Fruit fly (Drosophila melanogaster) whole organism, embryonic: ENCODE results near the gene mv.

Source experiments
- BEAF-32 ChIP-seq: fragments of 200-800 bp; sonication (Bioruptor generic); optimal IDR thresholded peaks from 3 replicates; lab custom pipeline; 2017; ENCODE audit warnings: missing biosample characterization, missing genetic modification characterization, mild to moderate bottlenecking, moderate library complexity, missing genetic modification reagents
- Bdp1 ChIP-seq: fragments of 200-800 bp; sonication (Bioruptor generic); optimal IDR thresholded peaks from 3 replicates; lab custom pipeline; 2016; ENCODE audit warnings: missing biosample characterization, missing genetic modification characterization
- CG10462 ChIP-seq: fragments of 200-800 bp; sonication (Bioruptor generic); optimal IDR thresholded peaks from 2 replicates; lab custom pipeline; 2016; ENCODE audit warnings: missing biosample characterization, missing genetic modification characterization
- CG12104 ChIP-seq: fragments of 200-800 bp; sonication (Bioruptor generic); optimal IDR thresholded peaks from 3 replicates; lab custom pipeline; 2016; ENCODE audit warnings: missing biosample characterization, missing genetic modification characterization
- CG12155 ChIP-seq: fragments of 200-800 bp; sonication (Bioruptor generic); optimal IDR thresholded peaks from 3 replicates; lab custom pipeline; 2016; ENCODE audit warnings: missing biosample characterization, missing genetic modification characterization
- CG12744 ChIP-seq: fragments of 200-800 bp; sonication (Bioruptor generic); optimal IDR thresholded peaks from 2 replicates; lab custom pipeline; 2016; ENCODE audit warnings: missing biosample characterization, missing genetic modification characterization
- CG13123 ChIP-seq: fragments of 200-800 bp; sonication (Bioruptor generic); optimal IDR thresholded peaks from 2 replicates; lab custom pipeline; 2016; ENCODE audit warnings: missing biosample characterization, missing genetic modification characterization
- CG15601 ChIP-seq: fragments of 200-800 bp; sonication (Bioruptor generic); optimal IDR thresholded peaks from 3 replicates; lab custom pipeline; 2019; ENCODE audit warnings: missing biosample characterization, mild to moderate bottlenecking, missing genetic modification characterization, moderate library complexity
- CG17328 ChIP-seq: fragments of 200-800 bp; sonication (Bioruptor generic); IDR thresholded peaks from 2 replicates; pipeline ENCODE4 v1.3.6; 2022; ENCODE audit warnings: missing biosample characterization, missing genetic modification characterization
- CG30431 ChIP-seq: fragments of 200-800 bp; sonication (Bioruptor generic); optimal IDR thresholded peaks from 2 replicates; lab custom pipeline; 2017; ENCODE audit warnings: missing biosample characterization, missing genetic modification characterization
- CG3163 ChIP-seq: fragments of 200-800 bp; sonication (Bioruptor generic); optimal IDR thresholded peaks from 3 replicates; lab custom pipeline; 2016; ENCODE audit warnings: missing biosample characterization, missing genetic modification characterization
- CG3847 ChIP-seq: fragments of 200-800 bp; sonication (Bioruptor generic); IDR thresholded peaks from 2 replicates; pipeline ENCODE4 v1.3.6; 2022; ENCODE audit warnings: missing biosample characterization, missing genetic modification characterization
- CG4617 ChIP-seq: fragments of 200-800 bp; sonication (Bioruptor generic); optimal IDR thresholded peaks from 3 replicates; lab custom pipeline; 2016; ENCODE audit warnings: missing biosample characterization, missing genetic modification characterization, borderline replicate concordance
- CG4820 ChIP-seq: fragments of 200-800 bp; sonication (Bioruptor generic); optimal IDR thresholded peaks from 3 replicates; lab custom pipeline; 2016; ENCODE audit warnings: missing biosample characterization, missing genetic modification characterization
- CG4854 ChIP-seq: fragments of 200-800 bp; sonication (Bioruptor generic); optimal IDR thresholded peaks from 2 replicates; lab custom pipeline; 2016; ENCODE audit warnings: missing biosample characterization, missing genetic modification characterization, inconsistent platforms
- CG5180 ChIP-seq: fragments of 200-800 bp; sonication (Bioruptor generic); optimal IDR thresholded peaks from 3 replicates; lab custom pipeline; 2017; ENCODE audit warnings: missing biosample characterization, missing genetic modification characterization, mild to moderate bottlenecking, moderate library complexity, missing genetic modification reagents
- CG6813 ChIP-seq: fragments of 200-800 bp; sonication (Bioruptor generic); optimal IDR thresholded peaks from 2 replicates; lab custom pipeline; 2017; ENCODE audit warnings: missing biosample characterization, missing genetic modification characterization, mild to moderate bottlenecking, moderate library complexity, missing genetic modification reagents
- CG9437 ChIP-seq: fragments of 200-800 bp; sonication (Bioruptor generic); optimal IDR thresholded peaks from 2 replicates; lab custom pipeline; 2018; ENCODE audit warnings: missing biosample characterization, mild to moderate bottlenecking, missing genetic modification characterization
- CG9609 ChIP-seq: fragments of 200-800 bp; sonication (Bioruptor generic); optimal IDR thresholded peaks from 3 replicates; lab custom pipeline; 2016; ENCODE audit warnings: missing biosample characterization, missing genetic modification characterization
- Chrac-16 ChIP-seq: fragments of 200-800 bp; sonication (Bioruptor generic); optimal IDR thresholded peaks from 3 replicates; lab custom pipeline; 2016; ENCODE audit warnings: missing biosample characterization, missing genetic modification characterization
- Dip3 ChIP-seq: fragments of 200-800 bp; sonication (Bioruptor generic); optimal IDR thresholded peaks from 3 replicates; lab custom pipeline; 2016; ENCODE audit warnings: missing biosample characterization, missing genetic modification characterization
- HmgD ChIP-seq: fragments of 200-800 bp; sonication (Bioruptor generic); optimal IDR thresholded peaks from 3 replicates; lab custom pipeline; 2016; ENCODE audit warnings: missing biosample characterization, missing genetic modification characterization
- Hsf ChIP-seq: fragments of 200-800 bp; sonication (Bioruptor generic); optimal IDR thresholded peaks from 3 replicates; lab custom pipeline; 2016; ENCODE audit warnings: missing biosample characterization, missing genetic modification characterization
- Kr ChIP-seq: fragments of 200-800 bp; sonication (Bioruptor generic); optimal IDR thresholded peaks from 2 replicates; lab custom pipeline; 2017; ENCODE audit warnings: missing biosample characterization, mild to moderate bottlenecking, missing genetic modification characterization
- Mes4 ChIP-seq: fragments of 200-800 bp; sonication (Bioruptor generic); optimal IDR thresholded peaks from 2 replicates; lab custom pipeline; 2016; ENCODE audit warnings: missing biosample characterization, missing genetic modification characterization
- Neu2 ChIP-seq: fragments of 200-800 bp; sonication (Bioruptor generic); optimal IDR thresholded peaks from 3 replicates; lab custom pipeline; 2016; ENCODE audit warnings: missing biosample characterization, missing genetic modification characterization, borderline replicate concordance
- Nf-YB ChIP-seq: fragments of 200-800 bp; sonication (Bioruptor generic); optimal IDR thresholded peaks from 3 replicates; lab custom pipeline; 2019; ENCODE audit warnings: missing biosample characterization, mild to moderate bottlenecking, missing genetic modification characterization, moderate library complexity
- PHDP ChIP-seq: fragments of 200-800 bp; sonication (Bioruptor generic); optimal IDR thresholded peaks from 3 replicates; lab custom pipeline; 2018; ENCODE audit warnings: missing biosample characterization, mild to moderate bottlenecking, missing genetic modification characterization, moderate library complexity
- Sry-β ChIP-seq: fragments of 200-800 bp; sonication (Bioruptor generic); optimal IDR thresholded peaks from 2 replicates; lab custom pipeline; 2018; ENCODE audit warnings: missing biosample characterization, mild to moderate bottlenecking, missing genetic modification characterization, moderate library complexity
- abd-A ChIP-seq: fragments of 200-800 bp; sonication (Bioruptor generic); optimal IDR thresholded peaks from 3 replicates; lab custom pipeline; 2019; ENCODE audit warnings: missing biosample characterization, mild to moderate bottlenecking, missing genetic modification characterization, moderate library complexity
- ase ChIP-seq: fragments of 200-800 bp; sonication (Bioruptor generic); IDR thresholded peaks from 3 replicates; pipeline ENCODE4 v1.3.6; 2022; ENCODE audit warnings: missing biosample characterization, missing genetic modification characterization
- bbx ChIP-seq: fragments of 200-800 bp; sonication (Bioruptor generic); IDR thresholded peaks from 2 replicates; pipeline ENCODE4 v1.3.6; 2022; ENCODE audit warnings: missing biosample characterization, missing genetic modification characterization; ENCODE audit not compliant: partially characterized antibody
- ci ChIP-seq: fragments of 200-800 bp; sonication (Bioruptor generic); IDR thresholded peaks from 3 replicates; pipeline ENCODE4 v1.3.6; 2022; ENCODE audit warnings: missing biosample characterization, missing genetic modification characterization
- dpn ChIP-seq, 2 experiments: fragments of 200-800 bp; sonication (Bioruptor generic); optimal IDR thresholded peaks; 3 replicates each; lab custom pipeline; 2016; ENCODE audit warnings: missing biosample characterization in 2 of 2, missing genetic modification characterization in 2 of 2
- en ChIP-seq: fragments of 200-800 bp; sonication (Bioruptor generic); optimal IDR thresholded peaks from 2 replicates; lab custom pipeline; 2016; ENCODE audit warnings: missing biosample characterization, missing genetic modification characterization
- ewg ChIP-seq: fragments of 200-800 bp; sonication (Bioruptor generic); optimal IDR thresholded peaks from 3 replicates; lab custom pipeline; 2017; ENCODE audit warnings: mild to moderate bottlenecking, missing biosample characterization, missing genetic modification reagents, missing genetic modification characterization
- exex ChIP-seq: fragments of 200-800 bp; sonication (Bioruptor generic); optimal IDR thresholded peaks from 4 replicates; lab custom pipeline; 2018; ENCODE audit warnings: missing biosample characterization, mild to moderate bottlenecking, missing genetic modification characterization, moderate library complexity
- fd64A ChIP-seq: fragments of 200-800 bp; sonication (Bioruptor generic); optimal IDR thresholded peaks from 3 replicates; lab custom pipeline; 2018; ENCODE audit warnings: missing biosample characterization, mild to moderate bottlenecking, missing genetic modification characterization
- hth ChIP-seq: fragments of >200 bp; optimal IDR thresholded peaks from 2 replicates; lab custom pipeline; 2017; ENCODE audit warnings: inconsistent platforms
- ind ChIP-seq: fragments of 200-800 bp; sonication (Bioruptor generic); optimal IDR thresholded peaks from 3 replicates; lab custom pipeline; 2016; ENCODE audit warnings: missing biosample characterization, missing genetic modification characterization
- ken ChIP-seq: fragments of 200-800 bp; sonication (Bioruptor generic); IDR thresholded peaks from 3 replicates; pipeline ENCODE4 v1.3.6; 2022; ENCODE audit warnings: missing biosample characterization, missing genetic modification characterization
- lilli ChIP-seq: fragments of 200-800 bp; sonication (Bioruptor generic); optimal IDR thresholded peaks from 3 replicates; lab custom pipeline; 2016; ENCODE audit warnings: missing biosample characterization, missing genetic modification characterization
- peb ChIP-seq: fragments of 200-800 bp; sonication (Bioruptor generic); IDR thresholded peaks from 2 replicates; pipeline ENCODE4 v1.3.6; 2022; ENCODE audit warnings: missing biosample characterization, missing genetic modification characterization
- prd ChIP-seq, 3 experiments: fragments of >200 bp in 2 of 3; fragments of 200-800 bp in 1 of 3; sonication (Bioruptor generic) in 1 of 3; optimal IDR thresholded peaks in 2 of 3; IDR thresholded peaks in 1 of 3; 2 replicates in 2 of 3; 3 replicates in 1 of 3; pipeline versions ENCODE4 v1.3.6 to Lab custom; 2017 to 2022; ENCODE audit warnings: missing biosample characterization in 1 of 3, missing genetic modification characterization in 1 of 3
- pum ChIP-seq: fragments of 200-800 bp; sonication (Bioruptor generic); optimal IDR thresholded peaks from 2 replicates; lab custom pipeline; 2016; ENCODE audit warnings: missing biosample characterization, missing genetic modification characterization
- schlank ChIP-seq: fragments of 200-800 bp; sonication (Bioruptor generic); optimal IDR thresholded peaks from 2 replicates; lab custom pipeline; 2018; ENCODE audit warnings: missing biosample characterization, mild to moderate bottlenecking, missing genetic modification characterization
- sna ChIP-seq: fragments of 200-800 bp; sonication (Bioruptor generic); IDR thresholded peaks from 2 replicates; pipeline ENCODE4 v1.3.6; 2022; ENCODE audit warnings: missing biosample characterization, missing genetic modification characterization; ENCODE audit not compliant: partially characterized antibody
- yki ChIP-seq: fragments of >200 bp; optimal IDR thresholded peaks from 3 replicates; lab custom pipeline; 2018
- zfh1 ChIP-seq: fragments of 200-800 bp; sonication (Bioruptor generic); IDR thresholded peaks from 3 replicates; pipeline ENCODE4 v1.3.6; 2022; ENCODE audit warnings: missing biosample characterization, missing genetic modification characterization
- zfh2 ChIP-seq: fragments of 200-800 bp; sonication (Bioruptor generic); optimal IDR thresholded peaks from 2 replicates; lab custom pipeline; 2016; ENCODE audit warnings: missing biosample characterization, missing genetic modification characterization

Gene mv

DNA sequence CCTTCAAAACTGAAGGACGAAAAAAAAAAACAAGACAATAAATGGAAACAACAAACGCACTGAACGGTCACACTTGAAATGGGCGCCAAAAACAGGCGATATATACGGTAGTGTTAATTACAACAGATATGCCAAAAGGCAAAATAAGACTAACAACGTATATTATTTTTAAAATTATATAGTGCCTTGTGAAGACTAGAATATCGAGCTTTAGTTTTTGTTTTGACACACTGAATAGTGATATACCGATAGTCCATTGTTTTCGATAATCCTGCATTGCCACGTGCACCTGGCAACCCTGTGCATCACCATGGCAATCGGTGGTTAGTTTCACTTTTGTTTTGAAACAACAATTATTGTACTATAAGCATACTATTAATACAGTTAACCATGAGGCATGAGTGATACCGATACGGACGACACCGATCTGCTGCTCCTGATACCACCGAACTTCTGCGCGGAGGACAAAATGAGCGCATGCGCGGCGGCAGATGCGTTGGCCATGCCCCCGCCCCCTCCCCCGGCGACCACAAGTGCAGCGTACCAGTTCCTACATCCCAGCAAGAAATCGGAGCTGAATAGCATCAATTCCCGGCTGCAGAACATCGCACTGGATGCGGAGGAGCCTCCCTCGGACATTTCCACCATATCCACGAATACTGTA lies 16.4 kb downstream of the mv start, which contains the start of the genes mu2 and Cnb (continued):
- no peak for TF ChIP-seq CG10462
- no peak for TF ChIP-seq CG4820
- peak; percentile 82 for TF ChIP-seq CG3847 (GFP tag; lab: Robert Waterston, UW)
- TF ChIP-seq CG15601 (tag; lab: Kevin White, UChicago): no peak
- no peak for TF ChIP-seq abd-A
- no peak for TF ChIP-seq HmgD (GFP tag; lab: Kevin White, UChicago)
- no peak for TF ChIP-seq Sry-β (GFP tag; lab: Kevin White, UChicago)
- no peak for TF ChIP-seq dpn (GFP tag; optimal IDR thresholded peaks at IDR 0.05; lab: Kevin White, UChicago)
- peak; percentile 67; the same call in 1 of the 2 replicates for TF ChIP-seq sna
- TF ChIP-seq Dip3 (GFP tag; lab: Kevin White, UChicago): peak; percentile 15
- TF ChIP-seq exex (tag; lab: Kevin White, UChicago): no peak
- no peak for TF ChIP-seq CG13123 (GFP tag; lab: Kevin White, UChicago)
- TF ChIP-seq CG30431: no peak
- peak; percentile 22 for TF ChIP-seq Hsf
- no peak for TF ChIP-seq CG17328 (GFP tag; lab: Robert Waterston, UW)
- peak; percentile 40; the same call in 1 of the 3 replicates for TF ChIP-seq ci (GFP tag; lab: Robert Waterston, UW)
- TF ChIP-seq CG3163 (GFP tag; lab: Kevin White, UChicago): no peak
- no peak for TF ChIP-seq Nf-YB (GFP tag; lab: Kevin White, UChicago)
- no peak for TF ChIP-seq lilli
- no peak for TF ChIP-seq Kr (GFP tag; lab: Kevin White, UChicago)
- TF ChIP-seq bbx (GFP tag; lab: Robert Waterston, UW): peak; percentile 62
- no peak for TF ChIP-seq CG12104 (GFP tag; lab: Kevin White, UChicago)
- TF ChIP-seq fd64A (GFP tag; lab: Kevin White, UChicago): no peak
- TF ChIP-seq Bdp1 (GFP tag; lab: Kevin White, UChicago): peak; percentile 10
- TF ChIP-seq hth: no peak
- TF ChIP-seq zfh1 (GFP tag; lab: Robert Waterston, UW): no peak
- no peak for TF ChIP-seq prd (optimal IDR thresholded peaks at IDR 0.05; lab: Kevin White, UChicago)
- 0 out of 3 replicates have a peak, but pooled peaks have one; percentile 18 for TF ChIP-seq prd (GFP tag; IDR thresholded peaks at IDR 0.05; lab: Robert Waterston, UW)
- TF ChIP-seq ind (GFP tag; lab: Kevin White, UChicago): no peak
- peak; percentile 67 for TF ChIP-seq CG4617 (GFP tag; lab: Kevin White, UChicago)
- no peak for TF ChIP-seq CG4854
- TF ChIP-seq yki: no peak
- no peak for TF ChIP-seq CG6813
- TF ChIP-seq CG9437 (GFP tag; lab: Kevin White, UChicago): no peak
- TF ChIP-seq ase (GFP tag; lab: Robert Waterston, UW): no peak
- no peak for TF ChIP-seq CG12744
- TF ChIP-seq BEAF-32 (GFP tag; lab: Kevin White, UChicago): peak; percentile 89
- no peak for TF ChIP-seq CG12155 (GFP tag; lab: Kevin White, UChicago)
- peak; percentile 86 for TF ChIP-seq ewg
- TF ChIP-seq Neu2 (GFP tag; lab: Kevin White, UChicago): no peak
- TF ChIP-seq pum: peak; percentile 16
- no peak for TF ChIP-seq CG5180 (GFP tag; lab: Kevin White, UChicago)
- TF ChIP-seq peb: no peak
- TF ChIP-seq schlank (tag; lab: Kevin White, UChicago): no peak
- TF ChIP-seq Mes4 (GFP tag; lab: Kevin White, UChicago): no peak
- no peak for TF ChIP-seq ken (GFP tag; lab: Robert Waterston, UW)
- TF ChIP-seq en (GFP tag; lab: Kevin White, UChicago): no peak
- no peak for TF ChIP-seq Chrac-16 (GFP tag; lab: Kevin White, UChicago)
- TF ChIP-seq PHDP (tag; lab: Kevin White, UChicago): no peak
- no peak for TF ChIP-seq CG9609 (GFP tag; lab: Kevin White, UChicago)
- TF ChIP-seq zfh2 (GFP tag; lab: Kevin White, UChicago): peak; percentile 43
